Fruit fly (Drosophila melanogaster) whole organism, prepupa: ENCODE results near the gene CG44259.

ENCODE experiments used
- Blimp-1 ChIP-seq: fragments of 200-800 bp; sonication (Bioruptor generic); optimal IDR thresholded peaks from 3 replicates; lab custom pipeline; 2017; ENCODE audit warnings: missing biosample characterization, missing genetic modification characterization, mild to moderate bottlenecking, moderate library complexity, missing genetic modification reagents
- CG10631 ChIP-seq: fragments of 200-800 bp; sonication (Bioruptor generic); optimal IDR thresholded peaks from 2 replicates; lab custom pipeline; 2016; ENCODE audit warnings: missing biosample characterization, missing genetic modification characterization
- CG11762 ChIP-seq: fragments of 200-800 bp; sonication (Bioruptor generic); optimal IDR thresholded peaks from 3 replicates; lab custom pipeline; 2016; ENCODE audit warnings: missing biosample characterization, missing genetic modification characterization; ENCODE audit not compliant: insufficient read depth
- CG11902 ChIP-seq: fragments of 200-800 bp; sonication (Bioruptor generic); optimal IDR thresholded peaks from 3 replicates; lab custom pipeline; 2016; ENCODE audit warnings: missing biosample characterization, missing genetic modification characterization
- CG15336 ChIP-seq: fragments of 200-800 bp; sonication (Bioruptor generic); IDR thresholded peaks from 2 replicates; pipeline ENCODE4 v1.3.6; 2022; ENCODE audit warnings: missing biosample characterization, missing genetic modification characterization
- CG16779 ChIP-seq: fragments of 200-800 bp; sonication (Bioruptor generic); optimal IDR thresholded peaks from 3 replicates; lab custom pipeline; 2017; ENCODE audit warnings: missing biosample characterization, mild to moderate bottlenecking, missing genetic modification characterization
- CG3032 ChIP-seq: fragments of 200-800 bp; optimal IDR thresholded peaks from 2 replicates; lab custom pipeline; 2019; ENCODE audit warnings: missing biosample characterization, mild to moderate bottlenecking, missing genetic modification characterization, moderate library complexity
- CG34406 ChIP-seq: fragments of 200-800 bp; sonication (Bioruptor generic); optimal IDR thresholded peaks from 3 replicates; lab custom pipeline; 2016; ENCODE audit warnings: missing biosample characterization, missing genetic modification characterization
- CG3919 ChIP-seq: fragments of 200-800 bp; sonication (Bioruptor generic); optimal IDR thresholded peaks from 3 replicates; lab custom pipeline; 2016; ENCODE audit warnings: missing biosample characterization, missing genetic modification characterization
- CG4318 ChIP-seq: fragments of 200-800 bp; sonication (Bioruptor generic); optimal IDR thresholded peaks from 3 replicates; lab custom pipeline; 2017; ENCODE audit warnings: missing biosample characterization, mild to moderate bottlenecking, missing genetic modification characterization
- CG6163 ChIP-seq: fragments of 200-800 bp; sonication (Bioruptor generic); IDR thresholded peaks from 3 replicates; pipeline ENCODE4 v1.3.6; 2022; ENCODE audit warnings: missing biosample characterization, missing genetic modification characterization
- CG6276 ChIP-seq: fragments of 200-800 bp; sonication (Bioruptor generic); optimal IDR thresholded peaks from 2 replicates; lab custom pipeline; 2017; ENCODE audit warnings: missing biosample characterization, mild to moderate bottlenecking, missing genetic modification characterization
- CG6854 ChIP-seq: fragments of 200-800 bp; sonication (Bioruptor generic); optimal IDR thresholded peaks from 2 replicates; lab custom pipeline; 2017; ENCODE audit warnings: missing biosample characterization, mild to moderate bottlenecking, missing genetic modification characterization
- CG8319 ChIP-seq: fragments of 200-800 bp; sonication (Bioruptor generic); optimal IDR thresholded peaks from 3 replicates; lab custom pipeline; 2016; ENCODE audit warnings: missing biosample characterization, missing genetic modification characterization
- CG8632 ChIP-seq: fragments of 200-800 bp; sonication (Bioruptor generic); optimal IDR thresholded peaks from 3 replicates; lab custom pipeline; 2016; ENCODE audit warnings: missing biosample characterization, missing genetic modification characterization
- Eip75B ChIP-seq: fragments of 200-800 bp; sonication (Bioruptor generic); optimal IDR thresholded peaks from 3 replicates; lab custom pipeline; 2016; ENCODE audit warnings: missing biosample characterization, missing genetic modification characterization
- Ets21C ChIP-seq: fragments of 200-800 bp; sonication (Bioruptor generic); optimal IDR thresholded peaks from 3 replicates; lab custom pipeline; 2016; ENCODE audit warnings: missing biosample characterization, missing genetic modification characterization
- Ets96B ChIP-seq: fragments of 200-800 bp; optimal IDR thresholded peaks from 2 replicates; lab custom pipeline; 2019; ENCODE audit warnings: missing biosample characterization, mild to moderate bottlenecking, missing genetic modification characterization, moderate library complexity
- Gug ChIP-seq: fragments of 200-800 bp; sonication (Bioruptor generic); IDR thresholded peaks from 2 replicates; pipeline ENCODE4 v1.3.6; 2022; ENCODE audit warnings: missing biosample characterization, missing genetic modification characterization
- Hr38 ChIP-seq: sonication (Bioruptor generic); optimal IDR thresholded peaks from 2 replicates; lab custom pipeline; 2016; ENCODE audit warnings: missing biosample characterization, missing genetic modification characterization
- Hr39 ChIP-seq: fragments of 200-800 bp; sonication (Bioruptor generic); optimal IDR thresholded peaks from 2 replicates; lab custom pipeline; 2016; ENCODE audit warnings: missing biosample characterization, missing genetic modification characterization
- Hr4 ChIP-seq: fragments of 200-800 bp; sonication (Bioruptor generic); optimal IDR thresholded peaks from 3 replicates; lab custom pipeline; 2016; ENCODE audit warnings: missing biosample characterization, missing genetic modification characterization
- Lpt ChIP-seq: fragments of 200-800 bp; sonication (Bioruptor generic); optimal IDR thresholded peaks from 3 replicates; lab custom pipeline; 2016; ENCODE audit warnings: missing biosample characterization, missing genetic modification characterization
- OdsH ChIP-seq: fragments of 200-800 bp; sonication (Bioruptor generic); optimal IDR thresholded peaks from 3 replicates; lab custom pipeline; 2016; ENCODE audit warnings: missing biosample characterization, missing genetic modification characterization
- Sox102F ChIP-seq: fragments of 200-800 bp; sonication (Bioruptor generic); optimal IDR thresholded peaks from 2 replicates; lab custom pipeline; 2016; ENCODE audit warnings: missing biosample characterization, mild to moderate bottlenecking, missing genetic modification characterization
- Sox14 ChIP-seq: fragments of 200-800 bp; sonication (Bioruptor generic); optimal IDR thresholded peaks from 3 replicates; lab custom pipeline; 2016; ENCODE audit warnings: missing biosample characterization, missing genetic modification characterization
- Sox15 ChIP-seq: fragments of 200-800 bp; sonication (Bioruptor generic); optimal IDR thresholded peaks from 3 replicates; lab custom pipeline; 2016; ENCODE audit warnings: missing biosample characterization, missing genetic modification characterization
- achi ChIP-seq: fragments of 200-800 bp; sonication (Bioruptor generic); optimal IDR thresholded peaks from 3 replicates; lab custom pipeline; 2016; ENCODE audit warnings: missing biosample characterization, missing genetic modification characterization
- acj6 ChIP-seq: fragments of 200-800 bp; sonication (Bioruptor generic); optimal IDR thresholded peaks from 3 replicates; lab custom pipeline; 2016; ENCODE audit warnings: missing biosample characterization, missing genetic modification characterization
- cyc ChIP-seq: fragments of 200-800 bp; sonication (Bioruptor generic); optimal IDR thresholded peaks from 3 replicates; lab custom pipeline; 2016; ENCODE audit warnings: missing biosample characterization, missing genetic modification characterization
- dac ChIP-seq: fragments of 200-800 bp; sonication (Bioruptor generic); optimal IDR thresholded peaks from 2 replicates; lab custom pipeline; 2017; ENCODE audit warnings: missing biosample characterization, mild to moderate bottlenecking, missing genetic modification characterization
- dsx ChIP-seq: fragments of 200-800 bp; optimal IDR thresholded peaks from 3 replicates; lab custom pipeline; 2019; ENCODE audit warnings: missing biosample characterization, mild to moderate bottlenecking, missing genetic modification characterization, moderate library complexity; ENCODE audit not compliant: poor library complexity, severe bottlenecking
- esn ChIP-seq: fragments of 200-800 bp; sonication (Bioruptor generic); optimal IDR thresholded peaks from 2 replicates; lab custom pipeline; 2016; ENCODE audit warnings: missing biosample characterization, mild to moderate bottlenecking, missing genetic modification characterization, moderate library complexity
- fd59A ChIP-seq: fragments of 200-800 bp; sonication (Bioruptor generic); optimal IDR thresholded peaks from 2 replicates; lab custom pipeline; 2017; ENCODE audit warnings: missing biosample characterization, mild to moderate bottlenecking, missing genetic modification characterization, missing genetic modification reagents
- fd85E ChIP-seq: fragments of 200-800 bp; sonication (Bioruptor generic); optimal IDR thresholded peaks from 3 replicates; lab custom pipeline; 2016; ENCODE audit warnings: missing biosample characterization, missing genetic modification characterization
- fkh ChIP-seq: fragments of 200-800 bp; sonication (Bioruptor generic); optimal IDR thresholded peaks from 3 replicates; lab custom pipeline; 2017; ENCODE audit warnings: missing biosample characterization, mild to moderate bottlenecking, missing genetic modification characterization, moderate library complexity
- lz ChIP-seq: fragments of 200-800 bp; sonication (Bioruptor generic); optimal IDR thresholded peaks from 3 replicates; lab custom pipeline; 2016; ENCODE audit warnings: missing biosample characterization, missing genetic modification characterization
- net ChIP-seq: fragments of 200-800 bp; sonication (Bioruptor generic); optimal IDR thresholded peaks from 3 replicates; lab custom pipeline; 2016; ENCODE audit warnings: missing biosample characterization, missing genetic modification characterization
- pdm3 ChIP-seq: fragments of 200-800 bp; sonication (Bioruptor generic); optimal IDR thresholded peaks from 3 replicates; lab custom pipeline; 2016; ENCODE audit warnings: missing biosample characterization, missing genetic modification characterization
- salr ChIP-seq, 2 experiments: fragments of 200-800 bp; sonication (Bioruptor generic); optimal IDR thresholded peaks; 3 replicates each; lab custom pipeline; 2016 to 2018; ENCODE audit warnings: missing biosample characterization in 2 of 2, missing genetic modification characterization in 2 of 2, mild to moderate bottlenecking in 1 of 2
- spab ChIP-seq: fragments of 200-800 bp; sonication (Bioruptor generic); optimal IDR thresholded peaks from 2 replicates; lab custom pipeline; 2017; ENCODE audit warnings: missing biosample characterization, mild to moderate bottlenecking, missing genetic modification characterization, missing genetic modification reagents
- svp ChIP-seq: fragments of 200-800 bp; sonication (Bioruptor generic); peaks from one replicate; lab custom pipeline; 2016; ENCODE audit warnings: missing biosample characterization, missing genetic modification characterization
- topi ChIP-seq: fragments of 200-800 bp; sonication (Bioruptor generic); optimal IDR thresholded peaks from 3 replicates; lab custom pipeline; 2016; ENCODE audit warnings: missing biosample characterization, missing genetic modification characterization
- vri ChIP-seq: fragments of 200-800 bp; sonication (Bioruptor generic); optimal IDR thresholded peaks from 3 replicates; lab custom pipeline; 2016; ENCODE audit warnings: missing biosample characterization, mild to moderate bottlenecking, missing genetic modification characterization

Gene CG44259

dm6 chr3R:17254029-17254428 lies at the start of gene CG44259:
Gene CG44259, minus strand, starts transcription at chr3R:17254129.
- TF ChIP-seq CG34406 (GFP tag; lab: Kevin White, UChicago) (no peak), topi (no peak), fkh (no peak), Eip75B (no peak), cyc (GFP tag; lab: Kevin White, UChicago) (no peak), svp (no peak), Ets21C (GFP tag; lab: Kevin White, UChicago) (no peak), Ets96B (no peak), Sox14 (GFP tag; lab: Kevin White, UChicago) (no peak), CG3919 (GFP tag; lab: Kevin White, UChicago) (no peak), CG6163 (GFP tag; lab: Robert Waterston, UW) (no peak), net (no peak), spab (GFP tag; lab: Kevin White, UChicago) (no peak), CG16779 (tag; lab: Kevin White, UChicago) (no peak), fd59A (GFP tag; lab: Kevin White, UChicago) (no peak), Blimp-1 (no peak), vri (GFP tag; lab: Kevin White, UChicago) (no peak), Hr39 (GFP tag; lab: Kevin White, UChicago) (no peak), salr (GFP tag; optimal IDR thresholded peaks at IDR 0.05; lab: Kevin White, UChicago) (no peak)

- TF ChIP-seq CG6276 (GFP tag; lab: Kevin White, UChicago), result no peak
- no peak for TF ChIP-seq CG15336
- no peak for TF ChIP-seq Lpt (GFP tag; lab: Kevin White, UChicago)
- TF ChIP-seq Sox102F, result no peak
- no peak for TF ChIP-seq CG34406 (GFP tag; lab: Kevin White, UChicago)
- no peak for TF ChIP-seq Eip75B
- no peak for TF ChIP-seq vri (GFP tag; lab: Kevin White, UChicago)
- TF ChIP-seq CG11902 (GFP tag; lab: Kevin White, UChicago), result no peak
- TF ChIP-seq topi, result no peak
- TF ChIP-seq CG6163 (GFP tag; lab: Robert Waterston, UW), result no peak
- TF ChIP-seq CG10631 (GFP tag; lab: Kevin White, UChicago), result no peak
- no peak for TF ChIP-seq CG8632 (GFP tag; lab: Kevin White, UChicago)
Observed at dm6 chr3R:17289059-17289458, 35.1 kb upstream of the CG44259 start.

- no peak for TF ChIP-seq Gug (GFP tag; lab: Robert Waterston, UW)
- no peak for TF ChIP-seq lz (GFP tag; lab: Kevin White, UChicago)
- TF ChIP-seq Ets96B, result no peak
- TF ChIP-seq dac (GFP tag; lab: Kevin White, UChicago), result no peak
- no peak for TF ChIP-seq fd59A (GFP tag; lab: Kevin White, UChicago)
- no peak for TF ChIP-seq net
- TF ChIP-seq topi, result no peak
- TF ChIP-seq acj6 (GFP tag; lab: Kevin White, UChicago), result no peak
- no peak for TF ChIP-seq CG8632 (GFP tag; lab: Kevin White, UChicago)
- no peak for TF ChIP-seq Hr38 (GFP tag; lab: Kevin White, UChicago)
- no peak for TF ChIP-seq CG3032 (tag; lab: Kevin White, UChicago)
- TF ChIP-seq OdsH (GFP tag; lab: Kevin White, UChicago), result no peak
Observed at dm6 chr3R:17284348-17284747, 30.4 kb upstream of the CG44259 start, which contains the start of gene CG31419. Gene CG31419, plus strand, starts transcription at chr3R:17284648.

DNA sequence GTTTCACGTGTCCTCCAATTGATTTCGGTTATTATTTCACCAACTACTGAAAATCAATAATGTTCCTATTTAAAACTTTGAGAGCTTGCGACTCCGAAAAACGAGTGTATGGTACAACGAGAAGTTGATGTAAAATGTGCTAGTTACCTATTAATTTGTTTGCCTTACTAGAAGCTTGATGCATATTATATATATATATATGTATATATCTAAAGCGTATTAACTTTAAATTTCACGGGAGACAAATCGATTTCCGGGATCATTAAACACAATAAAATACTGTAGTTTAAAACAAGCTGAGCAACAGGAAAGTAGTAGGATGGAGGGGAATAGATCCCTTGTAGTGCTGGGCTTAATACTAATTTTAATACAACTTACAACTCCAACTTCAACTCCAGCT lies 29.6 kb upstream of the CG44259 start, which contains the start of gene CG31418:
Gene CG31418, plus strand, starts transcription at position 301 of the 400 bp plus-strand sequence.
- TF ChIP-seq CG11762 (GFP tag; lab: Kevin White, UChicago) (no peak), dac (GFP tag; lab: Kevin White, UChicago) (no peak), Sox15 (GFP tag; lab: Kevin White, UChicago) (no peak), CG6163 (GFP tag; lab: Robert Waterston, UW) (no peak), net (no peak), achi (GFP tag; lab: Kevin White, UChicago) (no peak), CG6854 (GFP tag; lab: Kevin White, UChicago) (no peak), Blimp-1 (no peak), CG8319 (GFP tag; lab: Kevin White, UChicago) (no peak), Lpt (GFP tag; lab: Kevin White, UChicago) (no peak), Hr38 (GFP tag; lab: Kevin White, UChicago) (no peak), esn (GFP tag; lab: Kevin White, UChicago) (no peak), dsx (no peak), Hr4 (GFP tag; lab: Kevin White, UChicago) (no peak), fd85E (no peak), CG4318 (GFP tag; lab: Kevin White, UChicago) (no peak), CG34406 (GFP tag; lab: Kevin White, UChicago) (no peak), Hr39 (GFP tag; lab: Kevin White, UChicago) (no peak), CG3032 (tag; lab: Kevin White, UChicago) (no peak), pdm3 (GFP tag; lab: Kevin White, UChicago) (no peak)
- TF ChIP-seq, all 60 proteins: peak for 0
